Fruit fly (Drosophila melanogaster) whole organism, wandering third instar larva: Measurements from ENCODE around the gene Rcd7.

ENCODE experiments used
- Abd-B ChIP-seq: fragments of >200 bp; optimal IDR thresholded peaks from 2 replicates; lab custom pipeline; 2017; ENCODE audit warnings: missing biosample characterization, missing genetic modification characterization
- Dfd ChIP-seq: fragments of >200 bp; optimal IDR thresholded peaks from 2 replicates; lab custom pipeline; 2017; ENCODE audit warnings: missing biosample characterization, missing genetic modification characterization
- Hr78 ChIP-seq: fragments of >200 bp; optimal IDR thresholded peaks from 2 replicates; lab custom pipeline; 2017; ENCODE audit warnings: missing biosample characterization, missing genetic modification characterization
- br ChIP-seq: fragments of 200-800 bp; sonication (Bioruptor generic); optimal IDR thresholded peaks from 2 replicates; lab custom pipeline; 2016; ENCODE audit warnings: missing biosample characterization, missing genetic modification characterization
- fru ChIP-seq: fragments of 200-800 bp; sonication (Bioruptor generic); optimal IDR thresholded peaks from 3 replicates; lab custom pipeline; 2016; ENCODE audit warnings: missing biosample characterization, mild to moderate bottlenecking, missing genetic modification characterization
- h ChIP-seq: fragments of 200-800 bp; sonication (Bioruptor generic); optimal IDR thresholded peaks from 3 replicates; lab custom pipeline; 2016; ENCODE audit warnings: missing biosample characterization, mild to moderate bottlenecking, missing genetic modification characterization
- lola ChIP-seq: fragments of >200 bp; optimal IDR thresholded peaks from 2 replicates; lab custom pipeline; 2017; ENCODE audit warnings: missing biosample characterization, missing genetic modification characterization
- pan ChIP-seq: fragments of >200 bp; optimal IDR thresholded peaks from 2 replicates; lab custom pipeline; 2017
- psq ChIP-seq: fragments of 200-800 bp; sonication (Bioruptor generic); optimal IDR thresholded peaks from 3 replicates; lab custom pipeline; 2017; ENCODE audit warnings: missing biosample characterization, mild to moderate bottlenecking, missing genetic modification characterization, moderate library complexity
- rgr ChIP-seq: fragments of 200-800 bp; sonication (Bioruptor generic); optimal IDR thresholded peaks from 3 replicates; lab custom pipeline; 2016; ENCODE audit warnings: missing biosample characterization, mild to moderate bottlenecking, missing genetic modification characterization
- tai ChIP-seq: sonication (Bioruptor generic); optimal IDR thresholded peaks from 2 replicates; lab custom pipeline; 2016; ENCODE audit warnings: missing biosample characterization, missing genetic modification characterization
- usp ChIP-seq: fragments of >200 bp; optimal IDR thresholded peaks from 2 replicates; lab custom pipeline; 2017; ENCODE audit warnings: missing biosample characterization, missing genetic modification characterization

dm6 chr3L:19532443-19532842 is 12.5 kb upstream of the Rcd7 start, which contains the start of gene Cpr76Bd:
- TF ChIP-seq rgr (GFP tag; lab: Kevin White, UChicago) (no peak), psq (GFP tag; lab: Kevin White, UChicago) (no peak), Abd-B (GFP tag; lab: Kevin White, UChicago) (no peak), tai (no peak), Hr78 (GFP tag; lab: Kevin White, UChicago) (no peak), usp (GFP tag; lab: Kevin White, UChicago) (no peak), Dfd (no peak), pan (lab: Kevin White, UChicago) (no peak), h (GFP tag; lab: Kevin White, UChicago) (no peak), fru (GFP tag; lab: Kevin White, UChicago) (no peak), br (GFP tag; lab: Kevin White, UChicago) (no peak), lola (GFP tag; lab: Kevin White, UChicago) (no peak)
